Worm (Caenorhabditis elegans): ENCODE results near the gene gmap-1.

- TF ChIP-seq egl-27 (tag; optimal IDR thresholded peaks at IDR 0.05): no peak
- TF ChIP-seq skn-1 (tag; optimal IDR thresholded peaks at IDR 0.05): no peak
- TF ChIP-seq ceh-82 (tag; optimal IDR thresholded peaks at IDR 0.05): no peak
- no peak for TF ChIP-seq lin-39 (tag; optimal IDR thresholded peaks at IDR 0.05)
- TF ChIP-seq tbx-2 (tag; optimal IDR thresholded peaks at IDR 0.05): no peak
- TF ChIP-seq unc-62 (GFP tag; optimal IDR thresholded peaks at IDR 0.05): no peak
- TF ChIP-seq ceh-88 (GFP tag; IDR thresholded peaks at IDR 0.05): no peak
- no peak for TF ChIP-seq vab-15 (tag; optimal IDR thresholded peaks at IDR 0.05)
- no peak for TF ChIP-seq mdl-1 (tag; optimal IDR thresholded peaks at IDR 0.05)
- TF ChIP-seq pqm-1 (tag; optimal IDR thresholded peaks at IDR 0.05): no peak
- no peak for TF ChIP-seq dpl-1 (GFP tag; optimal IDR thresholded peaks at IDR 0.05)
- no peak for TF ChIP-seq elt-3 (tag; optimal IDR thresholded peaks at IDR 0.05)
- no peak for TF ChIP-seq nhr-11 (tag; optimal IDR thresholded peaks at IDR 0.05)
Observed at ce11 chrX:12976774-12977173, 42.0 kb upstream of the gmap-1 start, which contains the start of the genes F11C1.4 and F11C1.10.

Measured in whole organism, L1 larva.